Worm (Caenorhabditis elegans) whole organism, dauer: Measurements from ENCODE around the gene T08B1.4.

Experiments
- unc-62 ChIP-seq: sonication (generic microtip); optimal IDR thresholded peaks from 2 replicates; lab custom pipeline; 2017; ENCODE audit warnings: missing biosample characterization, missing genetic modification reagents, missing genetic modification characterization

Gene T08B1.4

ce11 chrV:1992515-1992968 lies 13.5 kb downstream of the T08B1.4 start, which contains the start of gene tnt-4:
tnt-4 (minus strand) TSS chrV:1992918.
- no peak for TF ChIP-seq unc-62 (GFP tag; lab: Kevin White, UChicago)

- no peak for TF ChIP-seq unc-62 (GFP tag; lab: Kevin White, UChicago)
These were observed 19.3 kb downstream of the T08B1.4 start for ce11 chrV:1998358-1998757.

ce11 chrV:1999531-2000094 lies 20.5 kb downstream of the T08B1.4 start, which contains the start of gene alh-5:
alh-5 (minus strand) TSS chrV:1999581.
- TF ChIP-seq unc-62 (GFP tag; lab: Kevin White, UChicago) = no peak

- TF ChIP-seq unc-62 (GFP tag; lab: Kevin White, UChicago) = no peak
These were observed 25.2 kb downstream of the T08B1.4 start, which contains the start of gene clec-206 for ce11 chrV:2004229-2004628. clec-206 (minus strand) TSS chrV:2004329.

ce11 chrV:2004659-2005058 lies 25.6 kb downstream of the T08B1.4 start, which contains the start of gene cysl-4:
cysl-4 (plus strand) TSS chrV:2004959.
- no peak for TF ChIP-seq unc-62 (GFP tag; lab: Kevin White, UChicago)

- no peak for TF ChIP-seq unc-62 (GFP tag; lab: Kevin White, UChicago)
These were observed 29.3 kb downstream of the T08B1.4 start for ce11 chrV:2008412-2008811.

- no peak for TF ChIP-seq unc-62 (GFP tag; lab: Kevin White, UChicago)
These were observed 32.7 kb downstream of the T08B1.4 start, which contains the start of gene F59A7.7 for ce11 chrV:2011777-2012176. F59A7.7 (plus strand) TSS chrV:2012077.

ce11 chrV:2013824-2014223 lies 34.8 kb downstream of the T08B1.4 start, which contains the start of gene F59A7.11:
F59A7.11 (minus strand) TSS chrV:2013924.
- no peak for TF ChIP-seq unc-62 (GFP tag; lab: Kevin White, UChicago)

- TF ChIP-seq unc-62 (GFP tag; lab: Kevin White, UChicago) = no peak
These were observed 37.4 kb downstream of the T08B1.4 start, which contains the start of gene F59A7.2 for ce11 chrV:2016428-2016827. F59A7.2 (minus strand) TSS chrV:2016528.

- no peak for TF ChIP-seq unc-62 (GFP tag; lab: Kevin White, UChicago)
These were observed 39.6 kb downstream of the T08B1.4 start, which contains the start of gene F59A7.14 for ce11 chrV:2018689-2019088. F59A7.14 (plus strand) TSS chrV:2018989.

ce11 chrV:2021283-2021682 lies 42.2 kb downstream of the T08B1.4 start:
- no peak for TF ChIP-seq unc-62 (GFP tag; lab: Kevin White, UChicago)

- no peak for TF ChIP-seq unc-62 (GFP tag; lab: Kevin White, UChicago)
These were observed 43.3 kb downstream of the T08B1.4 start, which contains the start of gene F59A7.5 for ce11 chrV:2022374-2022773. F59A7.5 (plus strand) TSS chrV:2022674.

ce11 chrV:2027787-2028186 lies 48.7 kb downstream of the T08B1.4 start, which contains the start of gene srab-13:
srab-13 (minus strand) TSS chrV:2027887.
- TF ChIP-seq unc-62 (GFP tag; lab: Kevin White, UChicago) = no peak

- no peak for TF ChIP-seq unc-62 (GFP tag; lab: Kevin White, UChicago)
These were observed 50.8 kb downstream of the T08B1.4 start, which contains the start of gene F59A7.12 for ce11 chrV:2029877-2030276. F59A7.12 (plus strand) TSS chrV:2030177.

- TF ChIP-seq unc-62 (GFP tag; lab: Kevin White, UChicago) = no peak
These were observed 51.6 kb downstream of the T08B1.4 start for ce11 chrV:2030661-2031060.

- no peak for TF ChIP-seq unc-62 (GFP tag; lab: Kevin White, UChicago)
These were observed 52.4 kb downstream of the T08B1.4 start, which contains the start of gene hil-6 for ce11 chrV:2031454-2031853. hil-6 (minus strand) TSS chrV:2031554.
